Fruit fly (Drosophila melanogaster): ENCODE data around the gene CG8641.

DNA sequence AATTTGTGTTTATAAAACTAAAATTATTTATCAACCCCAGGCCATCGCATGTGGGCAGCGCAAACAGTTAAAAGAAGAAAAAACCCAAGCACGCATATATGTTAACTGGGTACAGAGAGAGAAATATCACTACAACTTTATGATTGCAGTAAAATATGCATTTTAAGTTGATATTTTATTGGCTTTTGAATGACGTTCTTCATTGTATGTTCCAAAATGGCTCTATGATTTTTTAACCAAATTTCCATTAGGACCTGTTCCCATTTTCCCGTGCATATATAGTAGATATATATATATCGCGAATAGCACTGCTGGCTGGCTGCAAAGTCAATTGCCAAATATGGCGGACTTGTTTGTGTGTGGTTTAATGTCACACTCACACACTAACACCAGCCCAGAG, 19.3 kb upstream of the CG8641 start:
- TF ChIP-seq CG11617 (GFP tag; optimal IDR thresholded peaks at IDR 0.05) (no peak), Hr96 (GFP tag; optimal IDR thresholded peaks at IDR 0.05) (no peak), pad (GFP tag; optimal IDR thresholded peaks at IDR 0.05) (no peak), CG12768 (GFP tag; optimal IDR thresholded peaks at IDR 0.05) (no peak), CG7101 (tag; optimal IDR thresholded peaks at IDR 0.05) (no peak), CG14711 (tag; optimal IDR thresholded peaks at IDR 0.05) (no peak), Crg-1 (GFP tag; optimal IDR thresholded peaks at IDR 0.05) (no peak)

Data from whole organism, adult.